Worm (Caenorhabditis elegans) whole organism, early embryonic: ENCODE data around the gene scl-10.

ENCODE experiments used
- B0310.2 ChIP-seq: sonication (generic microtip); optimal IDR thresholded peaks from 2 replicates; lab custom pipeline; 2016; ENCODE audit warnings: mild to moderate bottlenecking, missing genetic modification characterization, missing compliant biosample characterization
- F13C5.2 ChIP-seq: sonication (generic microtip); optimal IDR thresholded peaks from 2 replicates; lab custom pipeline; 2017; ENCODE audit warnings: mild to moderate bottlenecking, missing genetic modification characterization, inconsistent platforms, missing compliant biosample characterization
- aly-1 ChIP-seq: sonication (generic microtip); optimal IDR thresholded peaks from 2 replicates; lab custom pipeline; 2016; ENCODE audit warnings: missing genetic modification characterization, missing compliant biosample characterization
- ama-1 ChIP-seq: fragments of 150-350 bp; optimal IDR thresholded peaks from 2 replicates; lab custom pipeline; 2014
- ceh-13 ChIP-seq: fragments of 200-800 bp; sonication (Bioruptor generic); optimal IDR thresholded peaks from 2 replicates; lab custom pipeline; 2018; ENCODE audit warnings: mild to moderate bottlenecking, missing genetic modification characterization, missing compliant biosample characterization
- ceh-36 ChIP-seq: sonication (generic microtip); optimal IDR thresholded peaks from 2 replicates; lab custom pipeline; 2016; ENCODE audit warnings: missing genetic modification characterization, inconsistent platforms, missing compliant biosample characterization
- ets-7 ChIP-seq: sonication (generic microtip); optimal IDR thresholded peaks from 2 replicates; lab custom pipeline; 2016; ENCODE audit warnings: missing genotype, missing genetic modification characterization, missing compliant biosample characterization
- flt-1 ChIP-seq: fragments of 200-800 bp; sonication (Bioruptor generic); IDR thresholded peaks from 2 replicates; pipeline ENCODE4 v1.3.6; 2022; ENCODE audit warnings: missing genetic modification characterization, missing compliant biosample characterization
- hmbx-1 ChIP-seq: sonication (generic microtip); optimal IDR thresholded peaks from 2 replicates; lab custom pipeline; 2016; ENCODE audit warnings: mild to moderate bottlenecking, missing genetic modification characterization, missing compliant biosample characterization
- hmg-4 ChIP-seq: fragments of 200-800 bp; sonication (Bioruptor generic); optimal IDR thresholded peaks from 2 replicates; lab custom pipeline; 2018; ENCODE audit warnings: mild to moderate bottlenecking, missing genetic modification characterization, missing compliant biosample characterization
- hnd-1 ChIP-seq: sonication (generic microtip); optimal IDR thresholded peaks from 2 replicates; lab custom pipeline; 2016; ENCODE audit warnings: missing genetic modification characterization, missing compliant biosample characterization
- pes-1 ChIP-seq: fragments of 200-800 bp; sonication (Bioruptor generic); IDR thresholded peaks from 2 replicates; pipeline ENCODE4 v1.3.6; 2022; ENCODE audit warnings: missing genetic modification reagents, missing genetic modification characterization, missing compliant biosample characterization
- scrt-1 ChIP-seq: fragments of 200-800 bp; sonication (Bioruptor generic); IDR thresholded peaks from 2 replicates; pipeline ENCODE4 v1.3.6; 2022; ENCODE audit warnings: missing genetic modification characterization, missing compliant biosample characterization
- sea-1 ChIP-seq: fragments of 200-800 bp; sonication (Bioruptor generic); conservative IDR thresholded peaks from 2 replicates; pipeline ENCODE4 v1.3.6; 2022; ENCODE audit warnings: missing genetic modification characterization, missing compliant biosample characterization
- tbx-11 ChIP-seq: fragments of 200-800 bp; sonication (Bioruptor generic); IDR thresholded peaks from 2 replicates; pipeline ENCODE4 v1.3.6; 2022; ENCODE audit warnings: missing genetic modification characterization, missing compliant biosample characterization
- tbx-37 ChIP-seq: fragments of 200-800 bp; sonication (Bioruptor generic); conservative IDR thresholded peaks from 2 replicates; pipeline ENCODE4 v1.3.6; 2022; ENCODE audit warnings: missing genetic modification reagents, missing genetic modification characterization, missing compliant biosample characterization
- tra-4 ChIP-seq: sonication (generic microtip); optimal IDR thresholded peaks from 2 replicates; lab custom pipeline; 2017; ENCODE audit warnings: missing genetic modification characterization, missing compliant biosample characterization

Gene scl-10

DNA sequence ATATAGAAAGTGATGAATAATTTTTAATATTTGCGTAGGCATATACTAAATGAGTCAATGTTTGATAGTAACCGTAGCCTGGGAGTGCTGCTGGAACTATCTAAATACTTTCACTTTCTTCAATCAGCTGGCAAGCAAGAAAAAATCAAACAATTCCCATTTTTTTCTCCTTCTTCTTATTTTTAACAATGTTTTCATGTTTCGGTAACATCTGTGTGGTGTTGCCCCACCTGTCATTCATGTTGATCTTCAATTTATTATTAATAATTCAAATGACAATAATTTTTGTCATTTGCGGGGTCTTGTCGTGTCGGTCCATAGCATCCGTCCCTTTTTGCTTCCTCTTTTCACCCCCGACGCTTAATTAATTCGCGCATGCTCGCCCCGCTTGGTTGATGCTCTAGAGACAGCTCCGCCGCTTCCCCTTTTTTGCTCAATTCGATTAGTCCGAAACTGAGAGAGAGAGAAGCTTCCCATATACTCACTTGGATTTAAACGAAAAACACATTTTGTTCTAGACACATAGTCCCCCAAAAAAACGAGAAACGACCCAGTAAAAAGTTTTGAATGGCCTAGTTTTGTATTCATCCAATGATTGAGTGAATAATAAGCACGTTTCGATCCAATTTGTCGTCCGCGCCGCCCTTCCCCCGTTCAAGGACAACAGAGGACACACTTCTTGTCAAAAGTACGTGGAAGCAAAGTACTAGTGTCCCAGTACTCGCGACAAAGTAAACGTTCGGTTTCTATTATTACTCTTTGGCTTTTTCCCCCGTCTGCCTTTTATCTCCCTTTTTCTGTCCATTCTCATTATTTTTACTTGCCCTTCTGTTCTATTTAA lies 20.2 kb upstream of the scl-10 start:
- TF ChIP-seq tbx-11 (GFP tag; lab: Robert Waterston, UW): no peak
- peak; percentile 16 for TF ChIP-seq hmg-4 (GFP tag; lab: Kevin White, UChicago)
- TF ChIP-seq hmbx-1 (tag; lab: Kevin White, UChicago): no peak
- TF ChIP-seq sea-1: 0 out of 2 replicates have a peak, but pooled peaks have one; percentile 18
- no peak for TF ChIP-seq pes-1 (GFP tag; lab: Robert Waterston, UW)

- TF ChIP-seq ceh-36 (tag; lab: Kevin White, UChicago) (no peak), tbx-11 (GFP tag; lab: Robert Waterston, UW) (no peak), ets-7 (tag; lab: Kevin White, UChicago) (no peak), F13C5.2 (tag; lab: Kevin White, UChicago) (no peak), ceh-13 (no peak), B0310.2 (tag; lab: Kevin White, UChicago) (no peak), flt-1 (GFP tag; lab: Robert Waterston, UW) (no peak), hmg-4 (GFP tag; lab: Kevin White, UChicago) (no peak), hnd-1 (tag; lab: Kevin White, UChicago) (no peak), pes-1 (GFP tag; lab: Robert Waterston, UW) (no peak), ama-1 (lab: Kevin White, UChicago) (no peak), scrt-1 (GFP tag; lab: Robert Waterston, UW) (no peak), aly-1 (tag; lab: Kevin White, UChicago) (no peak), sea-1 (no peak), tbx-37 (GFP tag; lab: Robert Waterston, UW) (no peak)
Measured at ce11 chrIV:13028746-13029673, 19.2 kb upstream of the scl-10 start.

- TF ChIP-seq hmbx-1 (tag; lab: Kevin White, UChicago) (no peak), tbx-37 (GFP tag; lab: Robert Waterston, UW) (no peak), sea-1 (no peak), pes-1 (GFP tag; lab: Robert Waterston, UW) (0 out of 2 replicates have a peak, but pooled peaks have one; percentile 19), hmg-4 (GFP tag; lab: Kevin White, UChicago) (peak; percentile 91), F13C5.2 (tag; lab: Kevin White, UChicago) (peak; percentile 77), ets-7 (tag; lab: Kevin White, UChicago) (peak; percentile 46), ceh-13 (no peak), scrt-1 (GFP tag; lab: Robert Waterston, UW) (no peak), ceh-36 (tag; lab: Kevin White, UChicago) (no peak), tra-4 (tag; lab: Kevin White, UChicago) (no peak), hnd-1 (tag; lab: Kevin White, UChicago) (no peak), tbx-11 (GFP tag; lab: Robert Waterston, UW) (no peak)
Measured at ce11 chrIV:13029674-13030466, 18.4 kb upstream of the scl-10 start.

DNA sequence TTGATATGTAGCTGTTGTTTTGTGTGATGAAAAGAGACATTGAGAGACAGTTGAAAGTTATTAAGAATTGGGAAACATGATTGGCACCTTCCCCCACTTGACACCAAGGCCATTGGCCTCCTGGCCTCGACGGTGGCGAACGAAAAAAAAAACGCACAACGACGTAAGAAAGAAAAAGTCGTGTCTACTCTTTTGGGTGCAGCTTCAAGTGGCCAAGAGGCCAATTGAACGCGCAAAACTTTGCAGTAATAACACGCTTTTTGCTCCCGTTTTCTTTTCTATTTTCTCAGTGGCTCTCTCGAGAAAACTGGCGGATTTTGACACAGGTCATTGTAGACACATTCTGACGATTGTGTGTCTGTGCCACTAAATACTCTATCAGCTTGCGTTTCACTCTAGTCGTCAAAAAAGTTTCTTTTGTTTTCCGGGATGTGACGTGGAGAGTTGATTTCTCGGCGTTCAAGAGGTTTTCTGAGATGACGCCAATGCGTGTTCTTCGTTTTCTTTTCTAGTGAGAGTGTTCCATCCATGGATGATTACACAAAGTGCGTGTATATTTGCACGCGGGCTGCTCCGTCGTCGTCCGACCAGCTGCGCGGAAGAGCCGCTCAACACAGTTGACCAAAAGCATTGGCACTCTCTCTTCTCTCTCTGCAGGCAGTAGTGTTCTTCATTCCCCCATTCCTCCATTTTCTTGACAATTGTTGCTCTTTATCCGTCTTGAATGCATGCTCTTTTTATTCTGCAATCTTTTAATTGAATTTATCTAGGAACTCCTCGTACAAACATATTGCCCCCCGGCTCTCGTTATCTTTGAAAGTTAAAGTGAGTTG lies 17.6 kb upstream of the scl-10 start:
- TF ChIP-seq ets-7 (tag; lab: Kevin White, UChicago) (no peak), flt-1 (GFP tag; lab: Robert Waterston, UW) (no peak; the same call in 1 of the 2 replicates), tbx-11 (GFP tag; lab: Robert Waterston, UW) (no peak), F13C5.2 (tag; lab: Kevin White, UChicago) (peak; percentile 12), scrt-1 (GFP tag; lab: Robert Waterston, UW) (no peak), hmg-4 (GFP tag; lab: Kevin White, UChicago) (peak; percentile 43), tbx-37 (GFP tag; lab: Robert Waterston, UW) (no peak)

ce11 chrIV:13032153-13032552 lies 16.1 kb upstream of the scl-10 start:
- TF ChIP-seq flt-1 (GFP tag; lab: Robert Waterston, UW) (no peak), scrt-1 (GFP tag; lab: Robert Waterston, UW) (no peak), tbx-37 (GFP tag; lab: Robert Waterston, UW) (no peak), aly-1 (tag; lab: Kevin White, UChicago) (no peak), B0310.2 (tag; lab: Kevin White, UChicago) (no peak), hmg-4 (GFP tag; lab: Kevin White, UChicago) (no peak), F13C5.2 (tag; lab: Kevin White, UChicago) (no peak), ceh-13 (no peak), ets-7 (tag; lab: Kevin White, UChicago) (no peak), hnd-1 (tag; lab: Kevin White, UChicago) (no peak), tbx-11 (GFP tag; lab: Robert Waterston, UW) (no peak), hmbx-1 (tag; lab: Kevin White, UChicago) (no peak), tra-4 (tag; lab: Kevin White, UChicago) (no peak), ama-1 (lab: Kevin White, UChicago) (no peak), sea-1 (no peak), pes-1 (GFP tag; lab: Robert Waterston, UW) (no peak), ceh-36 (tag; lab: Kevin White, UChicago) (no peak)
